Fruit fly (Drosophila melanogaster) whole organism, embryonic: Measurements from ENCODE around the gene CG13996.

Source experiments
- Antp ChIP-seq: fragments of 200-800 bp; sonication (Bioruptor generic); optimal IDR thresholded peaks from 3 replicates; lab custom pipeline; 2016; ENCODE audit warnings: missing biosample characterization, missing genetic modification characterization
- Asciz ChIP-seq: fragments of 200-800 bp; sonication (Bioruptor generic); optimal IDR thresholded peaks from 2 replicates; lab custom pipeline; 2017; ENCODE audit warnings: missing biosample characterization, mild to moderate bottlenecking, missing genetic modification characterization, missing genetic modification reagents
- Atf-2 ChIP-seq: fragments of 200-800 bp; sonication (Bioruptor generic); optimal IDR thresholded peaks from 2 replicates; lab custom pipeline; 2016; ENCODE audit warnings: missing biosample characterization, missing genetic modification characterization
- B-H2 ChIP-seq: fragments of 200-800 bp; sonication (Bioruptor generic); optimal IDR thresholded peaks from 2 replicates; lab custom pipeline; 2018; ENCODE audit warnings: missing biosample characterization, mild to moderate bottlenecking, missing genetic modification characterization
- C15 ChIP-seq: fragments of 200-800 bp; sonication (Bioruptor generic); IDR thresholded peaks from 3 replicates; pipeline ENCODE4 v1.3.6; 2022; ENCODE audit warnings: missing biosample characterization, missing genetic modification characterization
- CG10366 ChIP-seq: fragments of 200-800 bp; sonication (Bioruptor generic); IDR thresholded peaks from 2 replicates; pipeline ENCODE4 v1.3.6; 2022; ENCODE audit warnings: missing biosample characterization, missing genetic modification characterization
- CG11560 ChIP-seq: fragments of 200-800 bp; sonication (Bioruptor generic); IDR thresholded peaks from 3 replicates; pipeline ENCODE4 v1.3.6; 2022; ENCODE audit warnings: missing biosample characterization, missing genetic modification characterization
- CG13123 ChIP-seq: fragments of 200-800 bp; sonication (Bioruptor generic); optimal IDR thresholded peaks from 2 replicates; lab custom pipeline; 2016; ENCODE audit warnings: missing biosample characterization, missing genetic modification characterization
- CG1602 ChIP-seq: fragments of 200-800 bp; sonication (Bioruptor generic); optimal IDR thresholded peaks from 3 replicates; lab custom pipeline; 2016; ENCODE audit warnings: missing biosample characterization, missing genetic modification characterization
- CG17359 ChIP-seq: fragments of 200-800 bp; sonication (Bioruptor generic); optimal IDR thresholded peaks from 3 replicates; lab custom pipeline; 2018; ENCODE audit warnings: missing biosample characterization, mild to moderate bottlenecking, missing genetic modification characterization, moderate library complexity
- CG17385 ChIP-seq: fragments of 200-800 bp; sonication (Bioruptor generic); optimal IDR thresholded peaks from 3 replicates; lab custom pipeline; 2018; ENCODE audit warnings: missing biosample characterization, mild to moderate bottlenecking, missing genetic modification characterization
- CG18011 ChIP-seq: fragments of 200-800 bp; sonication (Bioruptor generic); optimal IDR thresholded peaks from 2 replicates; lab custom pipeline; 2017; ENCODE audit warnings: missing biosample characterization, missing genetic modification characterization, mild to moderate bottlenecking, moderate library complexity, missing genotype
- CG2889 ChIP-seq: fragments of 200-800 bp; sonication (Bioruptor generic); IDR thresholded peaks from 3 replicates; pipeline ENCODE4 v1.3.6; 2022; ENCODE audit warnings: missing biosample characterization, missing genetic modification characterization
- CG3065 ChIP-seq: fragments of 200-800 bp; sonication (Bioruptor generic); optimal IDR thresholded peaks from 2 replicates; lab custom pipeline; 2016; ENCODE audit warnings: missing biosample characterization, missing genetic modification characterization
- CG3163 ChIP-seq: fragments of 200-800 bp; sonication (Bioruptor generic); optimal IDR thresholded peaks from 3 replicates; lab custom pipeline; 2016; ENCODE audit warnings: missing biosample characterization, missing genetic modification characterization
- CG4328 ChIP-seq: fragments of 200-800 bp; sonication (Bioruptor generic); optimal IDR thresholded peaks from 3 replicates; lab custom pipeline; 2017; ENCODE audit warnings: missing biosample characterization, missing genetic modification reagents, missing genetic modification characterization
- CG4617 ChIP-seq: fragments of 200-800 bp; sonication (Bioruptor generic); optimal IDR thresholded peaks from 3 replicates; lab custom pipeline; 2016; ENCODE audit warnings: missing biosample characterization, missing genetic modification characterization, borderline replicate concordance
- CG4730 ChIP-seq: fragments of 200-800 bp; sonication (Bioruptor generic); IDR thresholded peaks from 2 replicates; pipeline ENCODE4 v1.3.6; 2022; ENCODE audit warnings: missing biosample characterization, missing genetic modification characterization
- CG6175 ChIP-seq: fragments of 200-800 bp; sonication (Bioruptor generic); IDR thresholded peaks from 3 replicates; pipeline ENCODE4 v1.3.6; 2022; ENCODE audit warnings: missing biosample characterization, missing genetic modification characterization
- CG6683 ChIP-seq: fragments of 200-800 bp; sonication (Bioruptor generic); optimal IDR thresholded peaks from 2 replicates; lab custom pipeline; 2017; ENCODE audit warnings: missing biosample characterization, mild to moderate bottlenecking, missing genetic modification characterization, missing genetic modification reagents
- CG9797 ChIP-seq: fragments of 200-800 bp; sonication (Bioruptor generic); optimal IDR thresholded peaks from 3 replicates; lab custom pipeline; 2018; ENCODE audit warnings: missing biosample characterization, mild to moderate bottlenecking, missing genetic modification characterization
- Camta ChIP-seq: fragments of 200-800 bp; sonication (Bioruptor generic); optimal IDR thresholded peaks from 2 replicates; lab custom pipeline; 2016; ENCODE audit warnings: missing biosample characterization, missing genetic modification characterization
- D19A ChIP-seq: fragments of 200-800 bp; optimal IDR thresholded peaks from 3 replicates; lab custom pipeline; 2019; ENCODE audit warnings: missing biosample characterization, mild to moderate bottlenecking, missing genetic modification characterization, moderate library complexity
- E2f1 ChIP-seq: fragments of 200-800 bp; sonication (Bioruptor generic); IDR thresholded peaks from 2 replicates; pipeline ENCODE4 v1.3.6; 2022; ENCODE audit warnings: missing biosample characterization, missing genetic modification characterization
- GATAe ChIP-seq: fragments of 200-800 bp; sonication (Bioruptor generic); conservative IDR thresholded peaks from 2 replicates; pipeline ENCODE4 v1.3.6; 2022; ENCODE audit warnings: missing biosample characterization, missing genetic modification characterization
- Gug ChIP-seq: fragments of 200-800 bp; sonication (Bioruptor generic); IDR thresholded peaks from 4 replicates; pipeline ENCODE4 v1.3.6; 2022; ENCODE audit warnings: missing biosample characterization, missing genetic modification characterization
- HLH54F ChIP-seq: fragments of 200-800 bp; sonication (Bioruptor generic); optimal IDR thresholded peaks from 3 replicates; lab custom pipeline; 2016; ENCODE audit warnings: missing biosample characterization, missing genetic modification characterization
- Hr3 ChIP-seq: fragments of 200-800 bp; sonication (Bioruptor generic); optimal IDR thresholded peaks from 3 replicates; lab custom pipeline; 2016; ENCODE audit warnings: missing biosample characterization, missing genetic modification characterization
- Lhr ChIP-seq: fragments of 200-800 bp; sonication (Bioruptor generic); optimal IDR thresholded peaks from 3 replicates; lab custom pipeline; 2017; ENCODE audit warnings: mild to moderate bottlenecking, missing biosample characterization, missing genetic modification reagents, missing genetic modification characterization
- Neu2 ChIP-seq: fragments of 200-800 bp; sonication (Bioruptor generic); optimal IDR thresholded peaks from 3 replicates; lab custom pipeline; 2016; ENCODE audit warnings: missing biosample characterization, missing genetic modification characterization, borderline replicate concordance
- TFAM ChIP-seq: fragments of 200-800 bp; sonication (Bioruptor generic); optimal IDR thresholded peaks from 2 replicates; lab custom pipeline; 2017; ENCODE audit warnings: missing biosample characterization, missing genetic modification characterization, inconsistent platforms
- YL-1 ChIP-seq: fragments of 200-800 bp; sonication (Bioruptor generic); optimal IDR thresholded peaks from 3 replicates; lab custom pipeline; 2017; ENCODE audit warnings: missing biosample characterization, mild to moderate bottlenecking, missing genetic modification characterization
- ab ChIP-seq: fragments of 200-800 bp; sonication (Bioruptor generic); optimal IDR thresholded peaks from 2 replicates; lab custom pipeline; 2016; ENCODE audit warnings: missing biosample characterization, missing genetic modification characterization
- br ChIP-seq: fragments of >200 bp; optimal IDR thresholded peaks from 2 replicates; lab custom pipeline; 2017
- btn ChIP-seq: fragments of 200-800 bp; sonication (Bioruptor generic); optimal IDR thresholded peaks from 2 replicates; lab custom pipeline; 2016; ENCODE audit warnings: missing biosample characterization, missing genetic modification characterization
- ci ChIP-seq: fragments of 200-800 bp; sonication (Bioruptor generic); IDR thresholded peaks from 3 replicates; pipeline ENCODE4 v1.3.6; 2022; ENCODE audit warnings: missing biosample characterization, missing genetic modification characterization
- croc ChIP-seq: fragments of 200-800 bp; sonication (Bioruptor generic); conservative IDR thresholded peaks from 3 replicates; pipeline ENCODE4 v1.3.6; 2022; ENCODE audit warnings: missing biosample characterization, missing genetic modification characterization
- danr ChIP-seq: fragments of 200-800 bp; sonication (Bioruptor generic); IDR thresholded peaks from 2 replicates; pipeline ENCODE4 v1.3.6; 2022; ENCODE audit warnings: missing biosample characterization, missing genetic modification characterization
- dmrt99B ChIP-seq: fragments of 200-800 bp; sonication (Bioruptor generic); optimal IDR thresholded peaks from 2 replicates; lab custom pipeline; 2018; ENCODE audit warnings: missing biosample characterization, mild to moderate bottlenecking, missing genetic modification characterization, moderate library complexity
- ind ChIP-seq: fragments of 200-800 bp; sonication (Bioruptor generic); optimal IDR thresholded peaks from 3 replicates; lab custom pipeline; 2016; ENCODE audit warnings: missing biosample characterization, missing genetic modification characterization
- jing ChIP-seq: fragments of 200-800 bp; sonication (Bioruptor generic); optimal IDR thresholded peaks from 2 replicates; lab custom pipeline; 2018; ENCODE audit warnings: missing biosample characterization, mild to moderate bottlenecking, missing genetic modification characterization
- jumu ChIP-seq: fragments of 200-800 bp; sonication (Bioruptor generic); optimal IDR thresholded peaks from 3 replicates; lab custom pipeline; 2016; ENCODE audit warnings: missing biosample characterization, missing genetic modification characterization
- klu ChIP-seq: fragments of 200-800 bp; sonication (Bioruptor generic); IDR thresholded peaks from 2 replicates; pipeline ENCODE4 v1.3.6; 2022; ENCODE audit warnings: missing biosample characterization, missing genetic modification characterization
- mld ChIP-seq: fragments of 200-800 bp; sonication (Bioruptor generic); IDR thresholded peaks from 3 replicates; pipeline ENCODE4 v1.3.6; 2022; ENCODE audit warnings: missing biosample characterization, missing genetic modification characterization; ENCODE audit not compliant: partially characterized antibody
- pb ChIP-seq: fragments of 200-800 bp; sonication (Bioruptor generic); optimal IDR thresholded peaks from 3 replicates; lab custom pipeline; 2016; ENCODE audit warnings: missing biosample characterization, missing genetic modification characterization
- run ChIP-seq: fragments of 200-800 bp; sonication (Bioruptor generic); optimal IDR thresholded peaks from 3 replicates; lab custom pipeline; 2018; ENCODE audit warnings: missing biosample characterization, mild to moderate bottlenecking, missing genetic modification characterization
- sim ChIP-seq: fragments of 200-800 bp; sonication (Bioruptor generic); IDR thresholded peaks from 2 replicates; pipeline ENCODE4 v1.3.6; 2022; ENCODE audit warnings: missing biosample characterization, missing genetic modification characterization
- so ChIP-seq: fragments of 200-800 bp; sonication (Bioruptor generic); IDR thresholded peaks from 3 replicates; pipeline ENCODE4 v1.3.6; 2022; ENCODE audit warnings: missing biosample characterization, missing genetic modification characterization
- stwl ChIP-seq: fragments of 200-800 bp; sonication (Bioruptor generic); optimal IDR thresholded peaks from 3 replicates; lab custom pipeline; 2018; ENCODE audit warnings: missing biosample characterization, mild to moderate bottlenecking, missing genetic modification characterization, moderate library complexity
- tgo ChIP-seq: fragments of 200-800 bp; sonication (Bioruptor generic); IDR thresholded peaks from 3 replicates; pipeline ENCODE4 v1.3.6; 2022; ENCODE audit warnings: missing biosample characterization, missing genetic modification characterization
- trh ChIP-seq: fragments of 200-800 bp; sonication (Bioruptor generic); optimal IDR thresholded peaks from 2 replicates; lab custom pipeline; 2016; ENCODE audit warnings: missing biosample characterization, missing genetic modification characterization
- usp ChIP-seq: fragments of >200 bp; optimal IDR thresholded peaks from 2 replicates; lab custom pipeline; 2017; ENCODE audit warnings: missing biosample characterization, missing genetic modification characterization

CG13996 gene

dm6 chr2L:6047528-6048160, 27.0 kb downstream of the CG13996 start, which contains the start of gene IPIP (continued):
- TF ChIP-seq CG6683, result no peak
- TF ChIP-seq run, result no peak
- TF ChIP-seq Gug, result peak; percentile 63; the same call in 1 of the 4 replicates
- peak; percentile 79 for TF ChIP-seq ci (GFP tag; lab: Robert Waterston, UW)
- TF ChIP-seq E2f1, result 0 out of 2 replicates have a peak, but pooled peaks have one; percentile 7
- no peak; the same call in 2 of the 3 replicates for TF ChIP-seq croc (GFP tag; lab: Robert Waterston, UW)
- TF ChIP-seq CG4328 (GFP tag; lab: Kevin White, UChicago), result no peak
- TF ChIP-seq jing (GFP tag; lab: Kevin White, UChicago), result no peak
- no peak for TF ChIP-seq Asciz (GFP tag; lab: Kevin White, UChicago)
- TF ChIP-seq Antp (GFP tag; lab: Kevin White, UChicago), result no peak
- TF ChIP-seq stwl (tag; lab: Kevin White, UChicago), result peak; percentile 79
- TF ChIP-seq C15 (GFP tag; lab: Robert Waterston, UW), result no peak
- no peak for TF ChIP-seq Lhr (GFP tag; lab: Kevin White, UChicago)
- TF ChIP-seq so (GFP tag; lab: Robert Waterston, UW), result peak; percentile 44; the same call in 2 of the 3 replicates
- 0 out of 2 replicates have a peak, but pooled peaks have one; percentile 31 for TF ChIP-seq sim (GFP tag; lab: Robert Waterston, UW)
- TF ChIP-seq usp (GFP tag; lab: Kevin White, UChicago), result no peak
- no peak for TF ChIP-seq CG3163 (GFP tag; lab: Kevin White, UChicago)
- TF ChIP-seq Hr3 (GFP tag; lab: Kevin White, UChicago), result no peak
- no peak for TF ChIP-seq D19A (tag; lab: Kevin White, UChicago)
- TF ChIP-seq mld (GFP tag; lab: Robert Waterston, UW), result peak; percentile 75
- TF ChIP-seq pb (GFP tag; lab: Kevin White, UChicago), result no peak
- no peak for TF ChIP-seq btn (GFP tag; lab: Kevin White, UChicago)
- TF ChIP-seq tgo (GFP tag; lab: Robert Waterston, UW), result peak; percentile 29; the same call in 1 of the 3 replicates
- TF ChIP-seq CG13123 (GFP tag; lab: Kevin White, UChicago), result no peak
- TF ChIP-seq Neu2, result no peak
- TF ChIP-seq TFAM (GFP tag; lab: Kevin White, UChicago), result no peak
- 0 out of 3 replicates have a peak, but pooled peaks have one; percentile 20 for TF ChIP-seq CG6175
- peak; percentile 69 for TF ChIP-seq B-H2
- no peak for TF ChIP-seq CG1602 (GFP tag; lab: Kevin White, UChicago)
- no peak for TF ChIP-seq dmrt99B (tag; lab: Kevin White, UChicago)
- no peak for TF ChIP-seq CG18011
- peak; percentile 12 for TF ChIP-seq ind (GFP tag; lab: Kevin White, UChicago)
- TF ChIP-seq br (lab: Kevin White, UChicago), result no peak
- TF ChIP-seq HLH54F (GFP tag; lab: Kevin White, UChicago), result peak; percentile 34
- TF ChIP-seq ab (GFP tag; lab: Kevin White, UChicago), result no peak
- no peak for TF ChIP-seq Camta (GFP tag; lab: Kevin White, UChicago)
- TF ChIP-seq CG10366 (GFP tag; lab: Robert Waterston, UW), result no peak
- no peak for TF ChIP-seq GATAe (GFP tag; lab: Robert Waterston, UW)
- TF ChIP-seq CG4730, result no peak
- TF ChIP-seq CG3065 (GFP tag; lab: Kevin White, UChicago), result no peak
- no peak for TF ChIP-seq trh (GFP tag; lab: Kevin White, UChicago)
- peak; percentile 57 for TF ChIP-seq CG9797 (GFP tag; lab: Kevin White, UChicago)
- TF ChIP-seq CG4617 (GFP tag; lab: Kevin White, UChicago), result peak; percentile 89
- no peak for TF ChIP-seq Atf-2 (GFP tag; lab: Kevin White, UChicago)
- TF ChIP-seq CG11560 (tag; lab: Robert Waterston, UW), result no peak
- peak; percentile 22 for TF ChIP-seq CG17385 (GFP tag; lab: Kevin White, UChicago)
- TF ChIP-seq YL-1 (GFP tag; lab: Kevin White, UChicago), result peak; percentile 88
- TF ChIP-seq danr, result no peak
- no peak for TF ChIP-seq klu (GFP tag; lab: Robert Waterston, UW)
- no peak for TF ChIP-seq CG17359 (tag; lab: Kevin White, UChicago)
- TF ChIP-seq jumu (GFP tag; lab: Kevin White, UChicago), result no peak
- no peak for TF ChIP-seq CG2889 (GFP tag; lab: Robert Waterston, UW)
